Worm (Caenorhabditis elegans) whole organism, early embryonic: Measurements from ENCODE around the gene pas-2.

Experiments
- B0310.2 ChIP-seq: sonication (generic microtip); optimal IDR thresholded peaks from 2 replicates; lab custom pipeline; 2016; ENCODE audit warnings: mild to moderate bottlenecking, missing genetic modification characterization, missing compliant biosample characterization
- F13C5.2 ChIP-seq: sonication (generic microtip); optimal IDR thresholded peaks from 2 replicates; lab custom pipeline; 2017; ENCODE audit warnings: mild to moderate bottlenecking, missing genetic modification characterization, inconsistent platforms, missing compliant biosample characterization
- aly-1 ChIP-seq: sonication (generic microtip); optimal IDR thresholded peaks from 2 replicates; lab custom pipeline; 2016; ENCODE audit warnings: missing genetic modification characterization, missing compliant biosample characterization
- ama-1 ChIP-seq: fragments of 150-350 bp; optimal IDR thresholded peaks from 2 replicates; lab custom pipeline; 2014
- ceh-13 ChIP-seq: fragments of 200-800 bp; sonication (Bioruptor generic); optimal IDR thresholded peaks from 2 replicates; lab custom pipeline; 2018; ENCODE audit warnings: mild to moderate bottlenecking, missing genetic modification characterization, missing compliant biosample characterization
- flt-1 ChIP-seq: fragments of 200-800 bp; sonication (Bioruptor generic); IDR thresholded peaks from 2 replicates; pipeline ENCODE4 v1.3.6; 2022; ENCODE audit warnings: missing genetic modification characterization, missing compliant biosample characterization
- hmbx-1 ChIP-seq: sonication (generic microtip); optimal IDR thresholded peaks from 2 replicates; lab custom pipeline; 2016; ENCODE audit warnings: mild to moderate bottlenecking, missing genetic modification characterization, missing compliant biosample characterization
- hmg-4 ChIP-seq: fragments of 200-800 bp; sonication (Bioruptor generic); optimal IDR thresholded peaks from 2 replicates; lab custom pipeline; 2018; ENCODE audit warnings: mild to moderate bottlenecking, missing genetic modification characterization, missing compliant biosample characterization
- hnd-1 ChIP-seq: sonication (generic microtip); optimal IDR thresholded peaks from 2 replicates; lab custom pipeline; 2016; ENCODE audit warnings: missing genetic modification characterization, missing compliant biosample characterization
- pes-1 ChIP-seq: fragments of 200-800 bp; sonication (Bioruptor generic); IDR thresholded peaks from 2 replicates; pipeline ENCODE4 v1.3.6; 2022; ENCODE audit warnings: missing genetic modification reagents, missing genetic modification characterization, missing compliant biosample characterization
- scrt-1 ChIP-seq: fragments of 200-800 bp; sonication (Bioruptor generic); IDR thresholded peaks from 2 replicates; pipeline ENCODE4 v1.3.6; 2022; ENCODE audit warnings: missing genetic modification characterization, missing compliant biosample characterization
- tbx-37 ChIP-seq: fragments of 200-800 bp; sonication (Bioruptor generic); conservative IDR thresholded peaks from 2 replicates; pipeline ENCODE4 v1.3.6; 2022; ENCODE audit warnings: missing genetic modification reagents, missing genetic modification characterization, missing compliant biosample characterization
- tra-4 ChIP-seq: sonication (generic microtip); optimal IDR thresholded peaks from 2 replicates; lab custom pipeline; 2017; ENCODE audit warnings: missing genetic modification characterization, missing compliant biosample characterization

ce11 chrV:10730824-10731416, 39.2 kb upstream of the pas-2 start:
- TF ChIP-seq F13C5.2 (tag; lab: Kevin White, UChicago) = no peak
- no peak for TF ChIP-seq hnd-1
- no peak for TF ChIP-seq ama-1 (lab: Kevin White, UChicago)
- no peak for TF ChIP-seq hmg-4 (GFP tag; lab: Kevin White, UChicago)
- no peak for TF ChIP-seq pes-1 (GFP tag; lab: Robert Waterston, UW)
- TF ChIP-seq tra-4 = no peak
- no peak for TF ChIP-seq B0310.2 (tag; lab: Kevin White, UChicago)
- no peak for TF ChIP-seq hmbx-1 (tag; lab: Kevin White, UChicago)
- no peak for TF ChIP-seq aly-1 (tag; lab: Kevin White, UChicago)
- TF ChIP-seq tbx-37 (GFP tag; lab: Robert Waterston, UW) = no peak
- TF ChIP-seq flt-1 (GFP tag; lab: Robert Waterston, UW) = no peak
- no peak for TF ChIP-seq ceh-13
- no peak for TF ChIP-seq scrt-1
